Worm (Caenorhabditis elegans): Measurements from ENCODE around the gene T26E4.7.
"Not testable (repeated sequence)": the region's sequence is repeated elsewhere in the genome, so short reads cannot be mapped to it uniquely, and the experiment has no call there.

DNA sequence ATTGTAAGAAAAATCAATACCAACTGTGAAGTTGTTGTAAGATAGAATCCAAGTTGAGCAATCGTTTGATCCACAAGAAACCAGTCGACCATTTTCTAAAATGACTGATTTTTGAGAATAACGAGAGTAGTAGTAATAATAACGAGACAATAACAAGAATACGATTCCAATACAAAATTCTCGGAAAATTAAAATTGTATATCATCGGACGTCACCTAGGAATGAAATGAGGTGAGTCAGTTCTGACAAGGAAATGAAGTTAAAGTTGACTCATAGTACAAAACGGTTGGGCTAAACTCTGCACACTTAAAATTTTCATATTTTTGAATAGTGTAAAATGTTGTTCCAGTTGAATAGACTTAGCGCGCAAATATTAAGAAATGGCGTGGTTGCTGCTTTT lies 49.0 kb upstream of the T26E4.7 start, which contains the start of gene str-19:
- TF ChIP-seq ceh-82 (tag; optimal IDR thresholded peaks at IDR 0.05); nhr-25 (tag; optimal IDR thresholded peaks at IDR 0.05); egl-27 (tag; optimal IDR thresholded peaks at IDR 0.05); nhr-11 (tag; optimal IDR thresholded peaks at IDR 0.05); ceh-16 (tag; optimal IDR thresholded peaks at IDR 0.05); zag-1 (tag; optimal IDR thresholded peaks at IDR 0.05); nhr-237 (tag; optimal IDR thresholded peaks at IDR 0.05); ztf-11 (tag; optimal IDR thresholded peaks at IDR 0.05); lin-11 (tag; optimal IDR thresholded peaks at IDR 0.05); unc-62 (GFP tag; optimal IDR thresholded peaks at IDR 0.05); lsy-2 (tag; optimal IDR thresholded peaks at IDR 0.05); ZK546.5 (tag; optimal IDR thresholded peaks at IDR 0.05): not testable (repeated sequence)
